Fruit fly (Drosophila melanogaster): ENCODE results near the gene CG4119.
A peak's percentile ranks its signal among the peaks of the same experiment; 100 is the strongest.

Gene CG4119

DNA sequence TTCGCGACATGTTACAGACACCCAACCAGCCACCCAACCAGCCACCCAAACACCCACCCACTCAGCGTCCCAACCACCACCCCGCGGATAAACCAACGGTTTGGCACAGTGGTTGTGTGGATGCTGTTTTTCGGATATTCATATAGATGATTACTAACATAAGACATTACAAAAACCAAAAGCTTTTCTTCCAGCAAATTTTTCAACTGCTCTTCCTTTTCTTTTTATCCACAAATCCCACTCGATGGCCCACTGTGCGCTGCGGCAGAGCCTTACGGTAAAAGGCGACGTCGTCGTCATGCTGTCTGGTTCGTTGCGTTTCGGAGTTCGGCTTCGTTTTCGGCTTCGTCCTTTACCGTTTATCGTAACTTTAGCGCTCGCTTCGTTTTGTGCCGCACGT, 27.3 kb upstream of the CG4119 start (continued):
- TF ChIP-seq Ssrp (tag; optimal IDR thresholded peaks at IDR 0.05) (peak; percentile 44), kay (GFP tag; optimal IDR thresholded peaks at IDR 0.05) (no peak), Camta (GFP tag; optimal IDR thresholded peaks at IDR 0.05) (no peak), CG18599 (GFP tag; optimal IDR thresholded peaks at IDR 0.05) (peak; percentile 88), CG12744 (GFP tag; optimal IDR thresholded peaks at IDR 0.05) (no peak), CrebB (tag; optimal IDR thresholded peaks at IDR 0.05) (peak; percentile 14), CG4820 (GFP tag; optimal IDR thresholded peaks at IDR 0.05) (peak; percentile 25), CG8089 (GFP tag; optimal IDR thresholded peaks at IDR 0.05) (peak; percentile 15), CG12769 (tag; optimal IDR thresholded peaks at IDR 0.05) (no peak), ranshi (GFP tag; IDR thresholded peaks at IDR 0.05) (peak; percentile 56), pzg (GFP tag; optimal IDR thresholded peaks at IDR 0.05) (no peak), emc (GFP tag; optimal IDR thresholded peaks at IDR 0.05) (no peak), ap (GFP tag; IDR thresholded peaks at IDR 0.05) (peak; percentile 48; the same call in 1 of the 2 replicates), Asciz (GFP tag; optimal IDR thresholded peaks at IDR 0.05) (peak; percentile 19), CG15011 (GFP tag; optimal IDR thresholded peaks at IDR 0.05) (no peak), CG7357 (GFP tag; IDR thresholded peaks at IDR 0.05) (peak; percentile 52; the same call in 2 of the 3 replicates), CG6654 (GFP tag; optimal IDR thresholded peaks at IDR 0.05) (peak; percentile 40), cad (GFP tag; optimal IDR thresholded peaks at IDR 0.05) (no peak), tx (GFP tag; optimal IDR thresholded peaks at IDR 0.05) (peak; percentile 40), trh (GFP tag; optimal IDR thresholded peaks at IDR 0.05) (no peak), ind (GFP tag; optimal IDR thresholded peaks at IDR 0.05) (peak; percentile 50), dm (GFP tag; optimal IDR thresholded peaks at IDR 0.05) (no peak), Awh (GFP tag; IDR thresholded peaks at IDR 0.05) (peak; percentile 67), CG2129 (GFP tag; IDR thresholded peaks at IDR 0.05; ENCODE audit: partially characterized antibody) (no peak), kni (GFP tag; optimal IDR thresholded peaks at IDR 0.05) (no peak), lola (GFP tag; optimal IDR thresholded peaks at IDR 0.05) (peak in 1 of 3 experiments; percentile 18), CG14441 (GFP tag; IDR thresholded peaks at IDR 0.05) (peak; percentile 68), CG13424 (tag; optimal IDR thresholded peaks at IDR 0.05) (peak; percentile 56), CG5953 (GFP tag; IDR thresholded peaks at IDR 0.05) (peak; percentile 60), chif (GFP tag; optimal IDR thresholded peaks at IDR 0.05) (peak; percentile 53 to 60), rib (GFP tag; IDR thresholded peaks at IDR 0.05) (peak; percentile 61; the same call in 1 of the 2 replicates), mirr (GFP tag; optimal IDR thresholded peaks at IDR 0.05) (peak; percentile 20), CG32772 (GFP tag; IDR thresholded peaks at IDR 0.05) (peak; percentile 57), Gug (GFP tag; IDR thresholded peaks at IDR 0.05) (peak; percentile 54; the same call in 2 of the 4 replicates), CG11504 (tag; optimal IDR thresholded peaks at IDR 0.05) (peak; percentile 43), BtbVII (GFP tag; optimal IDR thresholded peaks at IDR 0.05) (peak; percentile 62), Atf-2 (GFP tag; optimal IDR thresholded peaks at IDR 0.05) (peak; percentile 10), CG30020 (tag; optimal IDR thresholded peaks at IDR 0.05) (no peak), CG14965 (GFP tag; optimal IDR thresholded peaks at IDR 0.05; ENCODE audit: borderline replicate concordance) (no peak), D19B (GFP tag; optimal IDR thresholded peaks at IDR 0.05) (no peak), CG9932 (GFP tag; IDR thresholded peaks at IDR 0.05) (peak; percentile 63), dmrt99B (tag; optimal IDR thresholded peaks at IDR 0.05) (peak; percentile 51), HmgD (GFP tag; optimal IDR thresholded peaks at IDR 0.05) (peak; percentile 37), eve (GFP tag; optimal IDR thresholded peaks at IDR 0.05) (no peak), hbn (GFP tag; IDR thresholded peaks at IDR 0.05; ENCODE audit: partially characterized antibody) (no peak), Mrtf (GFP tag; IDR thresholded peaks at IDR 0.05) (peak; percentile 69), gcm2 (GFP tag; optimal IDR thresholded peaks at IDR 0.05) (peak; percentile 8), CG4360 (GFP tag; IDR thresholded peaks at IDR 0.05) (no peak; the same call in 1 of the 2 replicates), lov (optimal IDR thresholded peaks at IDR 0.05) (no peak), lov (GFP tag; IDR thresholded peaks at IDR 0.05) (0 out of 3 replicates have a peak, but pooled peaks have one; percentile 28), cwo (GFP tag; optimal IDR thresholded peaks at IDR 0.05) (peak; percentile 34)

All from whole organism, embryonic.